Fruit fly (Drosophila melanogaster): ENCODE results near the gene CycJ.

Gene CycJ

DNA sequence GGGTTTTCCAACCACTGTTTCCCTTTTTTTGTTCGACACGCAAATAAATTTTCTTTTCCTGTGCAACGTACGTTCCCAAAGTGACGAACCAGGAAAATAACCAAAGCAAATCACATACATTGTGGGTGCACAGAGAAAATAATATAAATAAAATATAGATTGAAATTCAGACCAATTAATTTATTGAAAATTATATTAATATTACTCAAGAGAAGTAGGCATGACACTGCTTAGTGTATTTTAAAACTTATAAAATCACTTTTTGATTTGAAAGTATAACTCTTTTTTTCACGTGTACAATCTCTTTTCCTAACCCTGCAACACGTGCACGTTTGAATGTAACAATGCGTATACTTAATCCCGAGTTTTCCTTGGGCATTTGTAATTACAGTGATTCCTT is 30.4 kb downstream of the CycJ start (continued):
- TF ChIP-seq peb (GFP tag; IDR thresholded peaks at IDR 0.05) (no peak), fd3F (GFP tag; optimal IDR thresholded peaks at IDR 0.05) (no peak), Dp (GFP tag; optimal IDR thresholded peaks at IDR 0.05) (no peak), Gsc (GFP tag; IDR thresholded peaks at IDR 0.05) (no peak), hth (optimal IDR thresholded peaks at IDR 0.05) (no peak), CG10366 (GFP tag; IDR thresholded peaks at IDR 0.05) (no peak), CG8359 (GFP tag; optimal IDR thresholded peaks at IDR 0.05; ENCODE audit: borderline replicate concordance) (no peak), CG13424 (tag; optimal IDR thresholded peaks at IDR 0.05) (peak; percentile 17), CG17829 (tag; optimal IDR thresholded peaks at IDR 0.05) (no peak), Dek (tag; optimal IDR thresholded peaks at IDR 0.05) (no peak), Hand (GFP tag; optimal IDR thresholded peaks at IDR 0.05) (no peak), slou (GFP tag; optimal IDR thresholded peaks at IDR 0.05) (no peak), gce (GFP tag; IDR thresholded peaks at IDR 0.05) (0 out of 3 replicates have a peak, but pooled peaks have one; percentile 21), H15 (GFP tag; IDR thresholded peaks at IDR 0.05) (no peak), ewg (GFP tag; optimal IDR thresholded peaks at IDR 0.05) (no peak), jumu (GFP tag; optimal IDR thresholded peaks at IDR 0.05) (no peak), CG4820 (GFP tag; optimal IDR thresholded peaks at IDR 0.05) (no peak), H2.0 (GFP tag; IDR thresholded peaks at IDR 0.05) (peak; percentile 39; the same call in 1 of the 2 replicates), wor (GFP tag; IDR thresholded peaks at IDR 0.05) (no peak), CG6813 (GFP tag; optimal IDR thresholded peaks at IDR 0.05) (no peak), kay (GFP tag; optimal IDR thresholded peaks at IDR 0.05) (no peak), CG34376 (GFP tag; optimal IDR thresholded peaks at IDR 0.05) (no peak), Oaz (GFP tag; IDR thresholded peaks at IDR 0.05) (no peak), Dfd (GFP tag; optimal IDR thresholded peaks at IDR 0.05) (no peak), CG11723 (GFP tag; optimal IDR thresholded peaks at IDR 0.05) (no peak), Sin3A (optimal IDR thresholded peaks at IDR 0.05) (no peak), hkb (optimal IDR thresholded peaks at IDR 0.05) (no peak), hkb (GFP tag; IDR thresholded peaks at IDR 0.05) (peak; percentile 55; the same call in 1 of the 2 replicates), D (optimal IDR thresholded peaks at IDR 0.05) (no peak), D (GFP tag; optimal IDR thresholded peaks at IDR 0.05) (no peak), slp2 (GFP tag; optimal IDR thresholded peaks at IDR 0.05) (no peak), ERR (GFP tag; optimal IDR thresholded peaks at IDR 0.05) (no peak), gcm2 (GFP tag; optimal IDR thresholded peaks at IDR 0.05) (no peak), CG32532 (GFP tag; IDR thresholded peaks at IDR 0.05) (peak; percentile 35; the same call in 1 of the 2 replicates), Pdp1 (GFP tag; optimal IDR thresholded peaks at IDR 0.05) (no peak), schlank (tag; optimal IDR thresholded peaks at IDR 0.05) (no peak), cas (GFP tag; IDR thresholded peaks at IDR 0.05) (no peak), Blimp-1 (GFP tag; optimal IDR thresholded peaks at IDR 0.05) (peak; percentile 14), CG11504 (tag; optimal IDR thresholded peaks at IDR 0.05) (peak; percentile 53), CG15073 (GFP tag; optimal IDR thresholded peaks at IDR 0.05) (no peak), CG15696 (tag; optimal IDR thresholded peaks at IDR 0.05) (no peak), chinmo (GFP tag; IDR thresholded peaks at IDR 0.05; ENCODE audit: partially characterized antibody) (no peak), CG12942 (GFP tag; optimal IDR thresholded peaks at IDR 0.05) (no peak), tgo (GFP tag; IDR thresholded peaks at IDR 0.05) (0 out of 3 replicates have a peak, but pooled peaks have one; percentile 17), zen (tag; optimal IDR thresholded peaks at IDR 0.05) (no peak), CG4328 (GFP tag; optimal IDR thresholded peaks at IDR 0.05) (no peak), CG6689 (GFP tag; IDR thresholded peaks at IDR 0.05) (0 out of 2 replicates have a peak, but pooled peaks have one; percentile 17), nau (GFP tag; optimal IDR thresholded peaks at IDR 0.05) (no peak), CG1647 (GFP tag; optimal IDR thresholded peaks at IDR 0.05) (no peak), CG12391 (tag; optimal IDR thresholded peaks at IDR 0.05) (no peak), lab (GFP tag; optimal IDR thresholded peaks at IDR 0.05) (peak; percentile 55), CG8089 (GFP tag; optimal IDR thresholded peaks at IDR 0.05) (no peak)
